Worm (Caenorhabditis elegans): Measurements from ENCODE around the gene Y69E1A.4.

The Y69E1A.4 gene

ce11 chrIV:11001614-11002013, 46.6 kb downstream of the Y69E1A.4 start, which contains the start of gene F13H10.9:
TSS of gene F13H10.9 (plus strand) at chrIV:11001914.
- TF ChIP-seq egl-27 (tag; optimal IDR thresholded peaks at IDR 0.05): no peak

ce11 chrIV:11004273-11004672, 49.2 kb downstream of the Y69E1A.4 start, which contains the start of gene F13H10.1:
TSS of gene F13H10.1 (plus strand) at chrIV:11004573.
- TF ChIP-seq fkh-2 (tag; optimal IDR thresholded peaks at IDR 0.05): no peak
- no peak for TF ChIP-seq daf-12 (tag; optimal IDR thresholded peaks at IDR 0.05)
- no peak for TF ChIP-seq elt-3 (tag; optimal IDR thresholded peaks at IDR 0.05)
- no peak for TF ChIP-seq ama-1 (optimal IDR thresholded peaks at IDR 0.05)
